Worm (Caenorhabditis elegans) whole organism, late embryonic: ENCODE measurements around the gene wdr-62.

Experiments used
- F13H6.1 ChIP-seq: sonication (generic microtip); optimal IDR thresholded peaks from 2 replicates; lab custom pipeline; 2016; ENCODE audit warnings: missing genetic modification characterization, missing compliant biosample characterization
- K02D7.2 ChIP-seq: sonication (generic microtip); optimal IDR thresholded peaks from 2 replicates; lab custom pipeline; 2017; ENCODE audit warnings: mild to moderate bottlenecking, missing genetic modification characterization, missing compliant biosample characterization
- ahr-1 ChIP-seq: sonication (generic microtip); optimal IDR thresholded peaks from 2 replicates; lab custom pipeline; 2016; ENCODE audit warnings: missing genetic modification characterization, missing compliant biosample characterization
- ama-1 ChIP-seq: fragments of 150-350 bp; optimal IDR thresholded peaks from 2 replicates; lab custom pipeline; 2014
- ceh-14 ChIP-seq: sonication (generic microtip); optimal IDR thresholded peaks from 2 replicates; lab custom pipeline; 2016; ENCODE audit warnings: missing genotype, missing genetic modification characterization, missing compliant biosample characterization
- ceh-18 ChIP-seq: sonication (generic microtip); optimal IDR thresholded peaks from 2 replicates; lab custom pipeline; 2016; ENCODE audit warnings: missing genetic modification characterization, missing compliant biosample characterization
- ceh-19 ChIP-seq: fragments of 200-800 bp; sonication (Bioruptor generic); optimal IDR thresholded peaks from 2 replicates; lab custom pipeline; 2018; ENCODE audit warnings: mild to moderate bottlenecking, missing genetic modification characterization, missing compliant biosample characterization
- ceh-2 ChIP-seq: sonication (generic microtip); optimal IDR thresholded peaks from 2 replicates; lab custom pipeline; 2016; ENCODE audit warnings: missing genotype, missing genetic modification characterization, missing compliant biosample characterization
- ceh-22 ChIP-seq: sonication (generic microtip); optimal IDR thresholded peaks from 2 replicates; lab custom pipeline; 2017; ENCODE audit warnings: missing biosample characterization, missing genetic modification characterization
- ceh-30 ChIP-seq: fragments of 150-350 bp; optimal IDR thresholded peaks from 2 replicates; lab custom pipeline; 2014; ENCODE audit warnings: missing biosample characterization, missing genetic modification characterization
- ceh-31 ChIP-seq: sonication (generic microtip); optimal IDR thresholded peaks from 2 replicates; lab custom pipeline; 2016; ENCODE audit warnings: missing genetic modification characterization, missing compliant biosample characterization
- ceh-34 ChIP-seq: sonication (generic microtip); optimal IDR thresholded peaks from 2 replicates; lab custom pipeline; 2016; ENCODE audit warnings: mild to moderate bottlenecking, missing genetic modification characterization, missing compliant biosample characterization
- ceh-45 ChIP-seq: fragments of 200-800 bp; sonication (Bioruptor generic); IDR thresholded peaks from 2 replicates; pipeline ENCODE4 v1.3.6; 2022; ENCODE audit warnings: missing genetic modification reagents, missing genetic modification characterization, missing compliant biosample characterization
- ceh-48 ChIP-seq: sonication (generic microtip); optimal IDR thresholded peaks from 2 replicates; lab custom pipeline; 2016; ENCODE audit warnings: missing genetic modification characterization, inconsistent platforms, missing compliant biosample characterization
- ceh-6 ChIP-seq: fragments of 200-800 bp; sonication (Bioruptor generic); optimal IDR thresholded peaks from 2 replicates; lab custom pipeline; 2018; ENCODE audit warnings: mild to moderate bottlenecking, missing genetic modification characterization, missing compliant biosample characterization
- ceh-9 ChIP-seq: sonication (generic microtip); optimal IDR thresholded peaks from 2 replicates; lab custom pipeline; 2016; ENCODE audit warnings: mild to moderate bottlenecking, missing genetic modification characterization, inconsistent platforms, missing compliant biosample characterization
- dve-1 ChIP-seq: sonication (generic microtip); optimal IDR thresholded peaks from 2 replicates; lab custom pipeline; 2017; ENCODE audit warnings: antibody characterized with exemption, mild to moderate bottlenecking, missing genetic modification characterization, missing compliant biosample characterization
- elt-4 ChIP-seq: sonication (generic microtip); optimal IDR thresholded peaks from 2 replicates; lab custom pipeline; 2016; ENCODE audit warnings: missing genetic modification characterization, missing compliant biosample characterization
- ets-4 ChIP-seq: sonication (generic microtip); optimal IDR thresholded peaks from 2 replicates; lab custom pipeline; 2016; ENCODE audit warnings: missing genetic modification characterization, missing compliant biosample characterization
- fax-1 ChIP-seq: sonication (generic microtip); optimal IDR thresholded peaks from 2 replicates; lab custom pipeline; 2016; ENCODE audit warnings: missing genotype, missing genetic modification characterization, missing compliant biosample characterization
- fkh-6 ChIP-seq: sonication (generic microtip); optimal IDR thresholded peaks from 2 replicates; lab custom pipeline; 2016; ENCODE audit warnings: missing genetic modification characterization, missing compliant biosample characterization
- hlh-13 ChIP-seq: fragments of 200-800 bp; sonication (Bioruptor generic); optimal IDR thresholded peaks from 2 replicates; lab custom pipeline; 2018; ENCODE audit warnings: mild to moderate bottlenecking, missing genetic modification characterization, missing compliant biosample characterization
- hlh-15 ChIP-seq: sonication (generic microtip); optimal IDR thresholded peaks from 2 replicates; lab custom pipeline; 2016; ENCODE audit warnings: missing genetic modification characterization, missing compliant biosample characterization
- hlh-30 ChIP-seq: sonication (generic microtip); optimal IDR thresholded peaks from 2 replicates; lab custom pipeline; 2017; ENCODE audit warnings: antibody characterized with exemption, missing genetic modification characterization, missing compliant biosample characterization; ENCODE audit not compliant: insufficient read depth
- hlh-6 ChIP-seq: sonication (generic microtip); optimal IDR thresholded peaks from 2 replicates; lab custom pipeline; 2016; ENCODE audit warnings: missing genotype, missing genetic modification characterization, missing compliant biosample characterization
- hlh-8 ChIP-seq: sonication (generic microtip); optimal IDR thresholded peaks from 2 replicates; lab custom pipeline; 2016; ENCODE audit warnings: missing genotype, missing genetic modification characterization, missing compliant biosample characterization
- lim-6 ChIP-seq: sonication (generic microtip); optimal IDR thresholded peaks from 2 replicates; lab custom pipeline; 2016; ENCODE audit warnings: missing genetic modification characterization, missing compliant biosample characterization
- madf-2 ChIP-seq: sonication (generic microtip); optimal IDR thresholded peaks from 2 replicates; lab custom pipeline; 2017; ENCODE audit warnings: missing genetic modification characterization, missing compliant biosample characterization
- nfya-1 ChIP-seq: sonication (generic microtip); optimal IDR thresholded peaks from 2 replicates; lab custom pipeline; 2017; ENCODE audit warnings: missing genetic modification characterization, mild to moderate bottlenecking, missing compliant biosample characterization, antibody characterized with exemption, moderate library complexity
- nhr-11 ChIP-seq: fragments of 150-350 bp; optimal IDR thresholded peaks from 2 replicates; lab custom pipeline; 2014; ENCODE audit warnings: missing biosample characterization, missing genetic modification characterization
- pag-3 ChIP-seq: sonication (generic microtip); optimal IDR thresholded peaks from 2 replicates; lab custom pipeline; 2016; ENCODE audit warnings: missing compliant biosample characterization, missing genetic modification characterization, borderline replicate concordance
- pha-2 ChIP-seq: sonication (generic microtip); optimal IDR thresholded peaks from 2 replicates; lab custom pipeline; 2017; ENCODE audit warnings: mild to moderate bottlenecking, missing genetic modification characterization, missing compliant biosample characterization
- pqm-1 ChIP-seq: sonication (generic microtip); optimal IDR thresholded peaks from 2 replicates; lab custom pipeline; 2016; ENCODE audit warnings: missing genetic modification characterization, missing compliant biosample characterization
- pros-1 ChIP-seq: fragments of 150-350 bp; optimal IDR thresholded peaks from 2 replicates; lab custom pipeline; 2014; ENCODE audit warnings: missing biosample characterization, missing genetic modification reagents, missing genetic modification characterization
- ref-2 ChIP-seq: sonication (generic microtip); optimal IDR thresholded peaks from 2 replicates; lab custom pipeline; 2016; ENCODE audit warnings: missing genetic modification characterization, missing compliant biosample characterization
- rnt-1 ChIP-seq: sonication (generic microtip); optimal IDR thresholded peaks from 2 replicates; lab custom pipeline; 2016; ENCODE audit warnings: missing genetic modification characterization, missing compliant biosample characterization
- tbx-2 ChIP-seq: sonication (generic microtip); optimal IDR thresholded peaks from 2 replicates; lab custom pipeline; 2016; ENCODE audit warnings: missing genetic modification characterization, missing compliant biosample characterization
- unc-42 ChIP-seq: sonication (generic microtip); optimal IDR thresholded peaks from 2 replicates; lab custom pipeline; 2016; ENCODE audit warnings: missing genotype, missing genetic modification characterization, missing compliant biosample characterization
- unc-86 ChIP-seq: sonication (generic microtip); optimal IDR thresholded peaks from 2 replicates; lab custom pipeline; 2016; ENCODE audit warnings: missing genetic modification characterization, missing compliant biosample characterization

wdr-62 gene

DNA sequence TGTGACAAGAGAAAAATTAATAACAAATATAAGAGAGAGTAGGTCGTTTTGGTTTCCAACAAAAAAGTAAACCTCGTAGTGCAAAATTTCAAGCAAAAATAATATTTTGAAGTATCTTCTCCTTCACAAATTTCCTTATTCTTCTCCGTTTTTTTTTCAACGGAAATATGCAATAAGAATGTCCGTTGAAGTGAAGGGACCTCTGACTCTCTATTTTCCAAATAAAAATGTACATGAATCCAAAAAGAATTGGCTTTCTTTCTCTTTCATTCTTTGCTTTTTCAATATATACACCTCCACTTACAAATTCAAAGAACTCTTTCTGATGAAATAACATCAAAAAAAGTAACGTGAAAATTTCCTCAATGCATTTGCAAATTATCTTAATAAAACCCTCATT, 27.2 kb upstream of the wdr-62 start, which contains the start of gene F36D4.1:
TSS of gene F36D4.1 (plus strand) at position 301 of the 400 bp plus-strand sequence.
- TF ChIP-seq ceh-2 (tag; lab: Kevin White, UChicago) = no peak
- no peak for TF ChIP-seq dve-1 (tag; lab: Kevin White, UChicago)

- TF ChIP-seq tbx-2 (tag; lab: Kevin White, UChicago) = peak; percentile 59
- TF ChIP-seq ref-2 (tag; lab: Kevin White, UChicago) = peak; percentile 56
- no peak for TF ChIP-seq ceh-48 (tag; lab: Kevin White, UChicago)
- TF ChIP-seq rnt-1 (tag; lab: Kevin White, UChicago) = no peak
- TF ChIP-seq ceh-34 = peak; percentile 13
- peak; percentile 26 for TF ChIP-seq ceh-31 (tag; lab: Kevin White, UChicago)
- TF ChIP-seq ets-4 (tag; lab: Kevin White, UChicago) = peak; percentile 54
- TF ChIP-seq lim-6 (tag; lab: Kevin White, UChicago) = no peak
- TF ChIP-seq hlh-6 (tag; lab: Kevin White, UChicago) = peak; percentile 44
- TF ChIP-seq ceh-19 (GFP tag; lab: Kevin White, UChicago) = peak; percentile 69
- no peak for TF ChIP-seq hlh-13 (GFP tag; lab: Kevin White, UChicago)
- TF ChIP-seq ahr-1 (tag; lab: Kevin White, UChicago) = no peak
- no peak for TF ChIP-seq ama-1 (lab: Kevin White, UChicago)
- TF ChIP-seq ceh-22 (tag; lab: Kevin White, UChicago) = no peak
- TF ChIP-seq nhr-11 (tag; lab: Kevin White, UChicago) = no peak
- TF ChIP-seq K02D7.2 (tag; lab: Kevin White, UChicago) = no peak
These were observed 21.1 kb upstream of the wdr-62 start for ce11 chrV:9422745-9423144.

DNA sequence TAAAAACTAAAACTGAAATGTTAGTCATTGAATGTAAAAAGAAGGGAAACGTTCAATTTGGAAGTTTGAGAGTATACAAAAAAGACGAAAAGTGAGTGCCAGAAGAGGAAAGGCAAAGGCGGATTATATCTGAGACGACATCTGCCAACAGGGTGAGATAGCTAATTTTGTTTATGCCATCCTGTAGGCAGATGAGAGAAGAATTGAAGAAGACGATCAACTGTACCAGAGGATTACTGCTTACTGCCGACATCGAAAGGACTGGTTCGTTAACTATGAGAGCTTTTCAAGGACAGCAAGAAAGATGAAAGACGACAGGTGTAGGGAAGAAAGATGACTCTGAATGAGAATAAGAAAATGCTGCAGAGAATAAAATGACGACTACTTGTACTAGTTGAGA, 20.3 kb upstream of the wdr-62 start:
- TF ChIP-seq ceh-6 (GFP tag; lab: Kevin White, UChicago) (no peak), ceh-14 (tag; lab: Kevin White, UChicago) (no peak), pqm-1 (no peak), ceh-9 (tag; lab: Kevin White, UChicago) (no peak), ets-4 (tag; lab: Kevin White, UChicago) (no peak), ceh-18 (tag; lab: Kevin White, UChicago) (no peak), unc-42 (tag; lab: Kevin White, UChicago) (no peak), ceh-30 (tag; lab: Kevin White, UChicago) (no peak), pag-3 (tag; lab: Kevin White, UChicago) (no peak), madf-2 (tag; lab: Kevin White, UChicago) (no peak)
- TF ChIP-seq, all 69 proteins: peak for 0

DNA sequence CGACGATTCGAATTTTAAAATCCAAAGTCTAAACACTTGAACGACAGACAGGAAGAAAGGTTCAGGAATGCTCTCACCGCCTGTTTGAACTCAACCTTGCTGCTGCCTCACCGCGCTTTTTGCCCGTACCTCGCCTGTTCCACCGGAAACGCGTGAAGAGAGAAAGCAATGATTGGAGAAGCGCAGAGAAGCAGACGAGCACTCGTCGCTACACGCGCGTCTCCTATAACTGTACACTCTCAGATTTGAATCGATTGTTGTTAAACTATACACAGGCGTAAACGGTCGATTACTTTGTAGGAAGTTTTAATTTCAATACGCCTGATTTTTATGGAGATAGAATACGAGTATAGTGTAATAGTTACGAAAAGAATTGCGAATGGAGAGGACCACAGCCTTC, 19.3 kb upstream of the wdr-62 start:
- no peak for TF ChIP-seq hlh-8 (tag; lab: Kevin White, UChicago)
- no peak for TF ChIP-seq pros-1 (tag; lab: Kevin White, UChicago)
- no peak for TF ChIP-seq hlh-13 (GFP tag; lab: Kevin White, UChicago)
- no peak for TF ChIP-seq F13H6.1
- TF ChIP-seq ceh-9 (tag; lab: Kevin White, UChicago) = no peak
- TF ChIP-seq nfya-1 (tag; lab: Kevin White, UChicago) = peak; percentile 34
- no peak for TF ChIP-seq ceh-45
- no peak for TF ChIP-seq fax-1 (tag; lab: Kevin White, UChicago)
- TF ChIP-seq ceh-19 (GFP tag; lab: Kevin White, UChicago) = no peak
- TF ChIP-seq hlh-30 = no peak
- TF ChIP-seq unc-86 (tag; lab: Kevin White, UChicago) = no peak
- TF ChIP-seq ceh-34 = peak; percentile 82
- TF ChIP-seq ceh-30 (tag; lab: Kevin White, UChicago) = no peak
- peak; percentile 21 for TF ChIP-seq ceh-2 (tag; lab: Kevin White, UChicago)
- peak; percentile 38 for TF ChIP-seq pha-2 (tag; lab: Kevin White, UChicago)
- no peak for TF ChIP-seq K02D7.2 (tag; lab: Kevin White, UChicago)
- TF ChIP-seq fkh-6 (tag; lab: Kevin White, UChicago) = no peak
- peak; percentile 24 for TF ChIP-seq tbx-2 (tag; lab: Kevin White, UChicago)
- no peak for TF ChIP-seq hlh-15 (tag; lab: Kevin White, UChicago)
- peak; percentile 15 for TF ChIP-seq ceh-22 (tag; lab: Kevin White, UChicago)
- TF ChIP-seq elt-4 (tag; lab: Kevin White, UChicago) = no peak
- TF ChIP-seq ceh-31 (tag; lab: Kevin White, UChicago) = peak; percentile 32
- no peak for TF ChIP-seq nhr-11 (tag; lab: Kevin White, UChicago)
- TF ChIP-seq, all 69 proteins: peak for 7
